Worm (Caenorhabditis elegans) whole organism, late embryonic: ENCODE data around the gene nekl-3.

Experiments used
- C08G9.2 ChIP-seq: sonication (generic microtip); optimal IDR thresholded peaks from 2 replicates; lab custom pipeline; 2016; ENCODE audit warnings: mild to moderate bottlenecking, missing genetic modification characterization, moderate library complexity, missing compliant biosample characterization
- C38D4.7 ChIP-seq: fragments of 200-800 bp; sonication (Bioruptor generic); optimal IDR thresholded peaks from 2 replicates; lab custom pipeline; 2018; ENCODE audit warnings: mild to moderate bottlenecking, missing genetic modification characterization, moderate library complexity, missing compliant biosample characterization
- F13H6.1 ChIP-seq: sonication (generic microtip); optimal IDR thresholded peaks from 2 replicates; lab custom pipeline; 2016; ENCODE audit warnings: missing genetic modification characterization, missing compliant biosample characterization
- K02D7.2 ChIP-seq: sonication (generic microtip); optimal IDR thresholded peaks from 2 replicates; lab custom pipeline; 2017; ENCODE audit warnings: mild to moderate bottlenecking, missing genetic modification characterization, missing compliant biosample characterization
- K09A11.1 ChIP-seq: sonication (generic microtip); optimal IDR thresholded peaks from 2 replicates; lab custom pipeline; 2017; ENCODE audit warnings: antibody characterized with exemption, mild to moderate bottlenecking, missing genetic modification characterization, missing compliant biosample characterization; ENCODE audit not compliant: insufficient read depth
- ahr-1 ChIP-seq: sonication (generic microtip); optimal IDR thresholded peaks from 2 replicates; lab custom pipeline; 2016; ENCODE audit warnings: missing genetic modification characterization, missing compliant biosample characterization
- ceh-14 ChIP-seq: sonication (generic microtip); optimal IDR thresholded peaks from 2 replicates; lab custom pipeline; 2016; ENCODE audit warnings: missing genotype, missing genetic modification characterization, missing compliant biosample characterization
- ceh-18 ChIP-seq: sonication (generic microtip); optimal IDR thresholded peaks from 2 replicates; lab custom pipeline; 2016; ENCODE audit warnings: missing genetic modification characterization, missing compliant biosample characterization
- ceh-19 ChIP-seq: fragments of 200-800 bp; sonication (Bioruptor generic); optimal IDR thresholded peaks from 2 replicates; lab custom pipeline; 2018; ENCODE audit warnings: mild to moderate bottlenecking, missing genetic modification characterization, missing compliant biosample characterization
- ceh-30 ChIP-seq: fragments of 150-350 bp; optimal IDR thresholded peaks from 2 replicates; lab custom pipeline; 2014; ENCODE audit warnings: missing biosample characterization, missing genetic modification characterization
- ceh-34 ChIP-seq: sonication (generic microtip); optimal IDR thresholded peaks from 2 replicates; lab custom pipeline; 2016; ENCODE audit warnings: mild to moderate bottlenecking, missing genetic modification characterization, missing compliant biosample characterization
- ceh-45 ChIP-seq: fragments of 200-800 bp; sonication (Bioruptor generic); IDR thresholded peaks from 2 replicates; pipeline ENCODE4 v1.3.6; 2022; ENCODE audit warnings: missing genetic modification reagents, missing genetic modification characterization, missing compliant biosample characterization
- ceh-48 ChIP-seq: sonication (generic microtip); optimal IDR thresholded peaks from 2 replicates; lab custom pipeline; 2016; ENCODE audit warnings: missing genetic modification characterization, inconsistent platforms, missing compliant biosample characterization
- ceh-6 ChIP-seq: fragments of 200-800 bp; sonication (Bioruptor generic); optimal IDR thresholded peaks from 2 replicates; lab custom pipeline; 2018; ENCODE audit warnings: mild to moderate bottlenecking, missing genetic modification characterization, missing compliant biosample characterization
- ceh-9 ChIP-seq: sonication (generic microtip); optimal IDR thresholded peaks from 2 replicates; lab custom pipeline; 2016; ENCODE audit warnings: mild to moderate bottlenecking, missing genetic modification characterization, inconsistent platforms, missing compliant biosample characterization
- che-1 ChIP-seq: sonication (generic microtip); optimal IDR thresholded peaks from 2 replicates; lab custom pipeline; 2016; ENCODE audit warnings: mild to moderate bottlenecking, missing genetic modification characterization, missing compliant biosample characterization
- dmd-4 ChIP-seq: sonication (generic microtip); optimal IDR thresholded peaks from 2 replicates; lab custom pipeline; 2016; ENCODE audit warnings: borderline replicate concordance, missing genetic modification characterization, missing compliant biosample characterization
- dve-1 ChIP-seq: sonication (generic microtip); optimal IDR thresholded peaks from 2 replicates; lab custom pipeline; 2017; ENCODE audit warnings: antibody characterized with exemption, mild to moderate bottlenecking, missing genetic modification characterization, missing compliant biosample characterization
- ets-4 ChIP-seq: sonication (generic microtip); optimal IDR thresholded peaks from 2 replicates; lab custom pipeline; 2016; ENCODE audit warnings: missing genetic modification characterization, missing compliant biosample characterization
- eyg-1 ChIP-seq: sonication (generic microtip); optimal IDR thresholded peaks from 2 replicates; lab custom pipeline; 2016; ENCODE audit warnings: missing genotype, missing genetic modification characterization, missing compliant biosample characterization
- fax-1 ChIP-seq: sonication (generic microtip); optimal IDR thresholded peaks from 2 replicates; lab custom pipeline; 2016; ENCODE audit warnings: missing genotype, missing genetic modification characterization, missing compliant biosample characterization
- fkh-10 ChIP-seq: fragments of 150-350 bp; optimal IDR thresholded peaks from 2 replicates; lab custom pipeline; 2014; ENCODE audit warnings: missing biosample characterization, missing genetic modification reagents, missing genetic modification characterization
- fkh-6 ChIP-seq: sonication (generic microtip); optimal IDR thresholded peaks from 2 replicates; lab custom pipeline; 2016; ENCODE audit warnings: missing genetic modification characterization, missing compliant biosample characterization
- gmeb-2 ChIP-seq: sonication (generic microtip); optimal IDR thresholded peaks from 2 replicates; lab custom pipeline; 2016; ENCODE audit warnings: missing genetic modification characterization, inconsistent platforms, missing compliant biosample characterization
- hlh-15 ChIP-seq: sonication (generic microtip); optimal IDR thresholded peaks from 2 replicates; lab custom pipeline; 2016; ENCODE audit warnings: missing genetic modification characterization, missing compliant biosample characterization
- hlh-6 ChIP-seq: sonication (generic microtip); optimal IDR thresholded peaks from 2 replicates; lab custom pipeline; 2016; ENCODE audit warnings: missing genotype, missing genetic modification characterization, missing compliant biosample characterization
- hlh-8 ChIP-seq: sonication (generic microtip); optimal IDR thresholded peaks from 2 replicates; lab custom pipeline; 2016; ENCODE audit warnings: missing genotype, missing genetic modification characterization, missing compliant biosample characterization
- lim-6 ChIP-seq: sonication (generic microtip); optimal IDR thresholded peaks from 2 replicates; lab custom pipeline; 2016; ENCODE audit warnings: missing genetic modification characterization, missing compliant biosample characterization
- lin-11 ChIP-seq: fragments of 200-800 bp; sonication (Bioruptor generic); optimal IDR thresholded peaks from 2 replicates; lab custom pipeline; 2018; ENCODE audit warnings: mild to moderate bottlenecking, missing genetic modification characterization, missing compliant biosample characterization
- nfya-1 ChIP-seq: sonication (generic microtip); optimal IDR thresholded peaks from 2 replicates; lab custom pipeline; 2017; ENCODE audit warnings: missing genetic modification characterization, mild to moderate bottlenecking, missing compliant biosample characterization, antibody characterized with exemption, moderate library complexity
- nhr-11 ChIP-seq: fragments of 150-350 bp; optimal IDR thresholded peaks from 2 replicates; lab custom pipeline; 2014; ENCODE audit warnings: missing biosample characterization, missing genetic modification characterization
- nhr-232 ChIP-seq: sonication (generic microtip); optimal IDR thresholded peaks from 2 replicates; lab custom pipeline; 2016; ENCODE audit warnings: missing genetic modification characterization, missing compliant biosample characterization
- npax-4 ChIP-seq: sonication (generic microtip); optimal IDR thresholded peaks from 2 replicates; lab custom pipeline; 2016; ENCODE audit warnings: missing genetic modification characterization, missing compliant biosample characterization
- pat-9 ChIP-seq: fragments of 200-800 bp; sonication (Bioruptor generic); optimal IDR thresholded peaks from 2 replicates; lab custom pipeline; 2018; ENCODE audit warnings: mild to moderate bottlenecking, missing genetic modification characterization, moderate library complexity, missing compliant biosample characterization
- pha-2 ChIP-seq: sonication (generic microtip); optimal IDR thresholded peaks from 2 replicates; lab custom pipeline; 2017; ENCODE audit warnings: mild to moderate bottlenecking, missing genetic modification characterization, missing compliant biosample characterization
- pha-4 ChIP-seq: fragments of 150-350 bp; optimal IDR thresholded peaks from 2 replicates; lab custom pipeline; 2018; ENCODE audit warnings: missing biosample characterization, missing genetic modification reagents, missing genetic modification characterization
- pqm-1 ChIP-seq: sonication (generic microtip); optimal IDR thresholded peaks from 2 replicates; lab custom pipeline; 2016; ENCODE audit warnings: missing genetic modification characterization, missing compliant biosample characterization
- pros-1 ChIP-seq: fragments of 150-350 bp; optimal IDR thresholded peaks from 2 replicates; lab custom pipeline; 2014; ENCODE audit warnings: missing biosample characterization, missing genetic modification reagents, missing genetic modification characterization
- sdc-2 ChIP-seq: sonication (generic microtip); optimal IDR thresholded peaks from 2 replicates; lab custom pipeline; 2016; ENCODE audit warnings: missing genotype, missing genetic modification characterization, missing compliant biosample characterization
- syd-9 ChIP-seq: sonication (generic microtip); optimal IDR thresholded peaks from 2 replicates; lab custom pipeline; 2016; ENCODE audit warnings: mild to moderate bottlenecking, missing genetic modification characterization, moderate library complexity, missing compliant biosample characterization
- tbx-2 ChIP-seq: sonication (generic microtip); optimal IDR thresholded peaks from 2 replicates; lab custom pipeline; 2016; ENCODE audit warnings: missing genetic modification characterization, missing compliant biosample characterization
- ttx-3 ChIP-seq: sonication (generic microtip); optimal IDR thresholded peaks from 2 replicates; lab custom pipeline; 2016; ENCODE audit warnings: missing genetic modification reagents, missing genetic modification characterization, missing compliant biosample characterization
- unc-3 ChIP-seq, 2 experiments: fragments of 200-800 bp in 1 of 2; sonication (Bioruptor generic) in 1 of 2; sonication (generic microtip) in 1 of 2; conservative IDR thresholded peaks in 1 of 2; optimal IDR thresholded peaks in 1 of 2; 2 replicates each; pipeline versions ENCODE4 v1.3.6 to Lab custom; 2016 to 2022; ENCODE audit warnings: missing compliant biosample characterization in 2 of 2, missing genetic modification characterization in 2 of 2, missing genetic modification reagents in 1 of 2
- unc-55 ChIP-seq: sonication (generic microtip); optimal IDR thresholded peaks from 2 replicates; lab custom pipeline; 2017; ENCODE audit warnings: missing biosample characterization, missing genetic modification reagents, missing genetic modification characterization
- zip-5 ChIP-seq: sonication (generic microtip); optimal IDR thresholded peaks from 2 replicates; lab custom pipeline; 2016; ENCODE audit warnings: missing genetic modification characterization, missing compliant biosample characterization

The nekl-3 gene

DNA sequence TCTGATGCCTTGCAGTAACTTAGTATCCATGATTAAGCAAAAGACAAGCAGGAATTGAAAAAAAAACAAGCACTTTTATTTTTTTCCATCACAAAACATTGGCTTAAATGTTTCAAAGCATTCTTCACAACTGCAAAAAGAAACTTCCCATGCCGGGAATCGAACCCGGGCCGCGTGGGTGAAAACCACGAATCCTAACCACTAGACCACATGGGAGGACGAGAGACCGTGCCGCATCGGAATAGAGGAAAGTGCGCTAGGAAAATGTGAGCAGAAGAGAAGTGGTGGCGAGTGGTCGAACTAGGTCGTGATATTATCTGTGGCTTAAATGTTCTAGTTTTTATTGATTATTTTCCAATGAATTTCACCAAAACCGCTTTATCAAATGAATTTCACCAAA, 23.8 kb downstream of the nekl-3 start (continued):
- TF ChIP-seq hlh-15 (tag; lab: Kevin White, UChicago): no peak
- TF ChIP-seq pat-9: peak; percentile 66
- TF ChIP-seq fax-1 (tag; lab: Kevin White, UChicago): peak; percentile 1
- TF ChIP-seq che-1 (tag; lab: Kevin White, UChicago): peak; percentile 56
- no peak for TF ChIP-seq ceh-30
- no peak for TF ChIP-seq pha-2 (tag; lab: Kevin White, UChicago)
- TF ChIP-seq unc-3 (GFP tag; conservative IDR thresholded peaks at IDR 0.05; lab: Robert Waterston, UW): no peak
- TF ChIP-seq unc-3 (tag; optimal IDR thresholded peaks at IDR 0.05; lab: Kevin White, UChicago): peak; percentile 34
- peak; percentile 56 for TF ChIP-seq fkh-10 (GFP tag; lab: Kevin White, UChicago)
- TF ChIP-seq sdc-2: peak; percentile 92
- TF ChIP-seq ets-4 (tag; lab: Kevin White, UChicago): no peak
- peak; percentile 46 for TF ChIP-seq gmeb-2 (tag; lab: Kevin White, UChicago)
- TF ChIP-seq ceh-19: peak; percentile 32
- no peak for TF ChIP-seq pros-1
- peak; percentile 61 for TF ChIP-seq hlh-6 (tag; lab: Kevin White, UChicago)
- TF ChIP-seq ceh-34 (tag; lab: Kevin White, UChicago): peak; percentile 38
- TF ChIP-seq, all 69 proteins: peak for 33

DNA sequence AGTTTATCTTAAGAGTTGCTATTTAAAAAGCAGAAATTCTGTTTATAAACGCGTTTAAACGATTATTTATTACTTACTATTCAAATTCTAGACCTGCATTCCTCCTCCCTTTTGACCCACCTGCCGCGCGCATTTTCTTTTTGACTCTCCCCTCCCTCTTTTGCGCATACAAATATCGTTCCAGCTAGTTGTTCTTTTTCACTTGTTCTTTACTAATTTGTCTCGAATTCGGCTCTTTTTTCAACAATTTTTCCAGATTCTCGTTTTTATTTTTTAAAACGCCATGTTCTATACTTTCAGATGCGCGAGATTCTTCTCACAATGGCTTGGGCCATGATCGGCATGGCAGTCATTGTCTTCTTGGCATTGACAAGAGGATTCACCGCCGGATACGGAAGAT, 25.9 kb downstream of the nekl-3 start, which contains the start of gene F19H6.4:
Gene F19H6.4, plus strand, starts transcription at position 301 of the 400 bp plus-strand sequence.
- TF ChIP-seq ahr-1 (no peak), dve-1 (tag; lab: Kevin White, UChicago) (no peak), unc-55 (GFP tag; lab: Kevin White, UChicago) (no peak), lim-6 (tag; lab: Kevin White, UChicago) (no peak), syd-9 (tag; lab: Kevin White, UChicago) (no peak), K09A11.1 (tag; lab: Kevin White, UChicago) (no peak)

DNA sequence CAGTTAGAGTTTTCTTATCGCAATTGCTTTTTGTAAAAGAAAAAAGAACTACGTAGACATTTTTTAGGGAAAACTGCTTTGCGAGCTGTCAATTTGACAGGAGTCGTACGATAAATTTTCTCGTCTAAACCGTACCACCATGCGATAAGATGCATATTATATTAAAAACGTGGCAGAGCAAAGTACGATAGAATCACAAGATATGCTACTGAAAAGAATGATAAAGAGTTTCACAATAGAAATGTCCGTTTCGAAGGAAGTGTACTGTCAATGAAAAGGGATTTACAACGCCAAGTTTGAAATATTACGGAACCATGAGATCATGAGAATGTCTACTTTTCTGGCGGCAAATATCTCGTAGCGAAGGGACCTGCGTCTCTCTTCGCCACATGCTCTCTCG, 26.5 kb downstream of the nekl-3 start, which contains the start of gene F19H6.5:
Gene F19H6.5, minus strand, starts transcription at position 101 of the 400 bp plus-strand sequence.
- TF ChIP-seq nfya-1: no peak
- no peak for TF ChIP-seq C08G9.2
- no peak for TF ChIP-seq K09A11.1 (tag; lab: Kevin White, UChicago)
- TF ChIP-seq ceh-30: no peak
- no peak for TF ChIP-seq ceh-45 (GFP tag; lab: Robert Waterston, UW)
- TF ChIP-seq ttx-3 (tag; lab: Kevin White, UChicago): no peak
- TF ChIP-seq ceh-9 (tag; lab: Kevin White, UChicago): no peak
- TF ChIP-seq pha-4 (tag; lab: Kevin White, UChicago): no peak
- TF ChIP-seq pqm-1: no peak
- no peak for TF ChIP-seq F13H6.1
- no peak for TF ChIP-seq nhr-232 (tag; lab: Kevin White, UChicago)

DNA sequence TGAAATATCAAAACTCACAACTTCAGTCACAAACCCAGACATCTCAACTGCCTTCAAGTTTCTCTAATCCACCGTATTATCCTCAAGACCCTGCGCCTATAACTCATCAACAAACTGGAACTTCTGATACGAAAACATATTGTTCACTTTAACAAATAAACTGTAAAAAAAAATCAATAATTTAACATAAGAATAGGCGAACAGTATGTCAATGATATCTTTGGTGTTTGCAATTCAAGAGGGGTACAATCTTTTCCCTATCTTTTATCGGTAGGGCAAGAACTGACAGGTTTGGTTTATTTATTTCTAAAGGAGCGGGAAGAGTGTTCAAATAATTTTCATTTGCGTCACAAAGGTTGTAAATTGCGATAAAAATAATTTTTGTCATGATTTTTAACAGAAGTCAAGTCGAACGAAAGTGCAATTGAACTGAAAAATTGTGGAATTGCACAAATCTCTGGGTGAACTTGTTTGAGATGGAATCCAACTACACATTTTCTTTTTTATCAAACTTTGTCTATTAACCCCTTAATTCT, 28.3 kb downstream of the nekl-3 start:
- TF ChIP-seq ceh-18 (tag; lab: Kevin White, UChicago) (peak; percentile 94), nhr-11 (tag; lab: Kevin White, UChicago) (peak; percentile 73), eyg-1 (tag; lab: Kevin White, UChicago) (no peak), gmeb-2 (tag; lab: Kevin White, UChicago) (no peak), tbx-2 (peak; percentile 71), nfya-1 (peak; percentile 87), npax-4 (no peak), ceh-30 (peak; percentile 1), ets-4 (tag; lab: Kevin White, UChicago) (peak; percentile 53), F13H6.1 (no peak), dmd-4 (tag; lab: Kevin White, UChicago) (no peak), C38D4.7 (GFP tag; lab: Kevin White, UChicago) (no peak), hlh-6 (tag; lab: Kevin White, UChicago) (no peak), zip-5 (tag; lab: Kevin White, UChicago) (no peak), ceh-14 (tag; lab: Kevin White, UChicago) (peak; percentile 42), sdc-2 (peak; percentile 99), fkh-6 (tag; lab: Kevin White, UChicago) (no peak), lin-11 (no peak), ceh-6 (GFP tag; lab: Kevin White, UChicago) (no peak), K02D7.2 (tag; lab: Kevin White, UChicago) (no peak), pha-4 (tag; lab: Kevin White, UChicago) (no peak), pat-9 (no peak), ceh-48 (tag; lab: Kevin White, UChicago) (peak; percentile 38), hlh-8 (tag; lab: Kevin White, UChicago) (no peak), ttx-3 (tag; lab: Kevin White, UChicago) (no peak)
